Worm (Caenorhabditis elegans) whole organism, young adult: Measurements from ENCODE around the gene set-20.

ENCODE experiments used
- B0019.2 ChIP-seq: fragments of 200-800 bp; sonication (Bioruptor generic); conservative IDR thresholded peaks from 2 replicates; pipeline ENCODE4 v1.3.6; 2022; ENCODE audit warnings: missing genetic modification reagents, missing genetic modification characterization, missing compliant biosample characterization
- C06A6.2 ChIP-seq: fragments of 200-800 bp; sonication (Bioruptor generic); conservative IDR thresholded peaks from 2 replicates; pipeline ENCODE4 v1.3.6; 2022; ENCODE audit warnings: missing genetic modification characterization, missing compliant biosample characterization
- F39B2.1 ChIP-seq: fragments of 200-800 bp; sonication (Bioruptor generic); IDR thresholded peaks from 2 replicates; pipeline ENCODE4 v1.3.6; 2022; ENCODE audit warnings: missing genetic modification reagents, missing genetic modification characterization, missing compliant biosample characterization
- F57A8.1 ChIP-seq: fragments of 200-800 bp; sonication (Bioruptor generic); optimal IDR thresholded peaks from 2 replicates; lab custom pipeline; 2018; ENCODE audit warnings: mild to moderate bottlenecking, missing genetic modification characterization, moderate library complexity, missing compliant biosample characterization
- Y53G8AR.9 ChIP-seq: fragments of 200-800 bp; sonication (Bioruptor generic); conservative IDR thresholded peaks from 2 replicates; pipeline ENCODE4 v1.3.6; 2022; ENCODE audit warnings: missing genetic modification reagents, missing genetic modification characterization, missing compliant biosample characterization
- Y95B8A.8 ChIP-seq: fragments of 200-800 bp; sonication (Bioruptor generic); IDR thresholded peaks from 2 replicates; pipeline ENCODE4 v1.3.6; 2022; ENCODE audit warnings: missing genetic modification reagents, missing genetic modification characterization, missing compliant biosample characterization
- aptf-2 ChIP-seq: fragments of 200-800 bp; sonication (Bioruptor generic); conservative IDR thresholded peaks from 2 replicates; pipeline ENCODE4 v1.3.6; 2022; ENCODE audit warnings: missing genetic modification reagents, missing genetic modification characterization, missing compliant biosample characterization
- cebp-1 ChIP-seq, 2 experiments: fragments of 200-800 bp in 1 of 2; sonication (Bioruptor generic) in 1 of 2; sonication (generic microtip) in 1 of 2; IDR thresholded peaks in 1 of 2; optimal IDR thresholded peaks in 1 of 2; 2 replicates each; pipeline versions ENCODE4 v1.3.6 to Lab custom; 2017 to 2022; ENCODE audit warnings: missing compliant biosample characterization in 2 of 2, missing genetic modification characterization in 2 of 2, mild to moderate bottlenecking in 1 of 2, missing genetic modification reagents in 1 of 2, moderate library complexity in 1 of 2
- cebp-2 ChIP-seq: fragments of 200-800 bp; sonication (Bioruptor generic); IDR thresholded peaks from 2 replicates; pipeline ENCODE4 v1.3.6; 2022; ENCODE audit warnings: missing genetic modification characterization, missing compliant biosample characterization
- ceh-40 ChIP-seq: fragments of 200-800 bp; sonication (Bioruptor generic); IDR thresholded peaks from 2 replicates; pipeline ENCODE4 v1.3.6; 2022; ENCODE audit warnings: missing genetic modification characterization, missing compliant biosample characterization
- ceh-58 ChIP-seq: fragments of 200-800 bp; sonication (Bioruptor generic); IDR thresholded peaks from 2 replicates; pipeline ENCODE4 v1.3.6; 2022; ENCODE audit warnings: missing genetic modification characterization, missing compliant biosample characterization
- dpff-1 ChIP-seq: sonication (generic microtip); optimal IDR thresholded peaks from 2 replicates; lab custom pipeline; 2017; ENCODE audit warnings: mild to moderate bottlenecking, missing genetic modification characterization, missing compliant biosample characterization
- egl-44 ChIP-seq: fragments of 200-800 bp; sonication (Bioruptor generic); IDR thresholded peaks from 2 replicates; pipeline ENCODE4 v1.3.6; 2022; ENCODE audit warnings: missing genetic modification reagents, missing genetic modification characterization, missing compliant biosample characterization
- ekl-4 ChIP-seq: fragments of 200-800 bp; sonication (Bioruptor generic); IDR thresholded peaks from 2 replicates; pipeline ENCODE4 v1.3.6; 2022; ENCODE audit warnings: missing genetic modification reagents, missing genetic modification characterization, missing compliant biosample characterization
- hrde-1 ChIP-seq: sonication (generic microtip); optimal IDR thresholded peaks from 2 replicates; lab custom pipeline; 2016; ENCODE audit warnings: missing genetic modification characterization, mild to moderate bottlenecking, missing compliant biosample characterization, moderate library complexity, missing genotype, missing genetic modification reagents, borderline replicate concordance
- let-607 ChIP-seq, 2 experiments: fragments of 200-800 bp in 1 of 2; sonication (Bioruptor generic) in 1 of 2; sonication (generic microtip) in 1 of 2; optimal IDR thresholded peaks; 2 replicates each; lab custom pipeline; 2016 to 2018; ENCODE audit warnings: mild to moderate bottlenecking in 2 of 2, missing compliant biosample characterization in 2 of 2, missing genetic modification characterization in 2 of 2, moderate library complexity in 2 of 2, missing genotype in 1 of 2
- lin-26 ChIP-seq: fragments of 200-800 bp; sonication (Bioruptor generic); IDR thresholded peaks from 2 replicates; pipeline ENCODE4 v1.3.6; 2022; ENCODE audit warnings: missing genetic modification reagents, missing genetic modification characterization, missing compliant biosample characterization
- lin-35 ChIP-seq, 3 experiments: fragments of 150-350 bp in 2 of 3; sonication (generic microtip) in 1 of 3; optimal IDR thresholded peaks; 2 replicates each; lab custom pipeline; 2014 to 2018; ENCODE audit warnings: missing biosample characterization in 3 of 3, missing genetic modification characterization in 3 of 3, missing genetic modification reagents in 3 of 3
- lin-54 ChIP-seq: fragments of 200-800 bp; sonication (Bioruptor generic); optimal IDR thresholded peaks from 2 replicates; lab custom pipeline; 2018; ENCODE audit warnings: mild to moderate bottlenecking, missing genetic modification characterization, missing compliant biosample characterization
- lsy-27 ChIP-seq: sonication (generic microtip); optimal IDR thresholded peaks from 2 replicates; lab custom pipeline; 2017; ENCODE audit warnings: missing genetic modification characterization, mild to moderate bottlenecking, missing compliant biosample characterization, antibody characterized with exemption, missing genotype, borderline replicate concordance; ENCODE audit not compliant: insufficient read depth
- madf-8 ChIP-seq: fragments of 200-800 bp; sonication (Bioruptor generic); conservative IDR thresholded peaks from 2 replicates; pipeline ENCODE4 v1.3.6; 2022; ENCODE audit warnings: missing genetic modification reagents, missing genetic modification characterization, missing compliant biosample characterization
- mcd-1 ChIP-seq: fragments of 200-800 bp; sonication (Bioruptor generic); IDR thresholded peaks from 2 replicates; pipeline ENCODE4 v1.3.6; 2022; ENCODE audit warnings: missing genetic modification reagents, missing genetic modification characterization, missing compliant biosample characterization
- nfya-1 ChIP-seq: sonication (generic microtip); optimal IDR thresholded peaks from 2 replicates; lab custom pipeline; 2017; ENCODE audit warnings: antibody characterized with exemption, missing compliant biosample characterization, missing genetic modification characterization, borderline replicate concordance; ENCODE audit not compliant: insufficient read depth
- nhr-120 ChIP-seq: fragments of 200-800 bp; sonication (Bioruptor generic); IDR thresholded peaks from 2 replicates; pipeline ENCODE4 v1.3.6; 2022; ENCODE audit warnings: missing genetic modification characterization, missing compliant biosample characterization
- nhr-27 ChIP-seq: fragments of 200-800 bp; sonication (Bioruptor generic); optimal IDR thresholded peaks from 2 replicates; lab custom pipeline; 2018; ENCODE audit warnings: mild to moderate bottlenecking, missing genetic modification characterization, moderate library complexity, missing compliant biosample characterization
- rec-8 ChIP-seq, 2 experiments: sonication (generic microtip); optimal IDR thresholded peaks; 2 replicates each; lab custom pipeline; 2016; ENCODE audit warnings: mild to moderate bottlenecking in 2 of 2, missing genetic modification characterization in 2 of 2, missing genetic modification reagents in 2 of 2, missing genotype in 2 of 2, missing biosample characterization in 1 of 2, missing compliant biosample characterization in 1 of 2, moderate library complexity in 1 of 2
- snpc-4 ChIP-seq, 5 experiments: fragments of 150-350 bp in 1 of 5; sonication (generic microtip) in 4 of 5; optimal IDR thresholded peaks; 2 replicates each; lab custom pipeline; 2014 to 2018; ENCODE audit warnings: missing genetic modification characterization in 5 of 5, missing biosample characterization in 3 of 5, antibody characterized with exemption in 2 of 5, mild to moderate bottlenecking in 2 of 5, missing compliant biosample characterization in 2 of 5, missing genotype in 2 of 5, moderate library complexity in 2 of 5, missing genetic modification reagents in 1 of 5
- tbp1 ChIP-seq: fragments of 200-800 bp; sonication (Bioruptor generic); optimal IDR thresholded peaks from 2 replicates; lab custom pipeline; 2018; ENCODE audit warnings: mild to moderate bottlenecking, missing genetic modification characterization, missing compliant biosample characterization
- zfh-2 ChIP-seq: fragments of 200-800 bp; sonication (Bioruptor generic); conservative IDR thresholded peaks from 2 replicates; pipeline ENCODE4 v1.3.6; 2022; ENCODE audit warnings: missing genetic modification reagents, missing genetic modification characterization, missing compliant biosample characterization
- ztf-25 ChIP-seq: fragments of 200-800 bp; sonication (Bioruptor generic); IDR thresholded peaks from 2 replicates; pipeline ENCODE4 v1.3.6; 2022; ENCODE audit warnings: missing genetic modification reagents, missing genetic modification characterization, missing compliant biosample characterization

set-20 gene

DNA sequence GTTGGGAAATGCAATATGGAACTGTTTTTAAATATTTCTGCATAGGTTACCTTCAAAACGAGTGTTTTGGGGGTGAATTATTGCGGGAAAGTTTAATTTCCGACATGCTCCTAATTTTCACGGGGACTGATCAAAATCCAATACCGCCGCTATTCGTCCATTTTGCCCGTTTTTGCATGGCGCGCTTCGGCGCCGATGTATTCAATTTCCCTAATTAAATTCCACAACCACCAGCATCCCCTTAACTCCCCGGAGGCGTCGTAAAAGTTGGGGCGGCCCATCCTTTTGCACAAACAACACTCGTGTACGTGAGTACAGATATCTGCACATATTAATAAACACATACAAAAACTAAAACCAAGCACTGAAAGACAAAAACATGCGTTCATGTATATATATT, 38.6 kb upstream of the set-20 start:
- TF ChIP-seq cebp-1 (GFP tag; IDR thresholded peaks at IDR 0.05; lab: Robert Waterston, UW) (0 out of 2 replicates have a peak, but pooled peaks have one; percentile 12), cebp-1 (tag; optimal IDR thresholded peaks at IDR 0.05; lab: Kevin White, UChicago) (no peak), nfya-1 (tag; lab: Kevin White, UChicago) (no peak)

DNA sequence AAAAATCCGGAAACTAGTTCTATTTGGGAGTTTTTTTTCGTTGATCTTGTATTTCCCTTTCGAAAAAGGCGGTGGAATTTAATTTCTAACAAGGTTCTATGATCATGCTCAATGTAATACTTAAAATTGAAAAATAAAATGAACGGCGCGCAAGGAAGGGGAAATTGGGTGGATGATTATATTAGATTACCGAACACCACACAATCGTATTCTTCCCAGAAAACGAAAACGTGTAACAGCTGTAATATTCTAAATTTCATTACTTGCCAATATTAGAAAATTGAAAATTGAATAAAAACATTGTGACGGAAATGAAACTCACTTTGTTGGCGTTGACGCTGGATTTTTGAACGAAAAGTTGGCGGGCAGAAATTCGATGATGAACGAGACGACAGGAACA, 37.8 kb upstream of the set-20 start:
- TF ChIP-seq let-607 (tag; optimal IDR thresholded peaks at IDR 0.05; lab: Kevin White, UChicago): no peak
- TF ChIP-seq Y53G8AR.9 (GFP tag; lab: Robert Waterston, UW): no peak
- TF ChIP-seq lin-26: no peak
- TF ChIP-seq rec-8 (tag; optimal IDR thresholded peaks at IDR 0.05; lab: Kevin White, UChicago): no peak

DNA sequence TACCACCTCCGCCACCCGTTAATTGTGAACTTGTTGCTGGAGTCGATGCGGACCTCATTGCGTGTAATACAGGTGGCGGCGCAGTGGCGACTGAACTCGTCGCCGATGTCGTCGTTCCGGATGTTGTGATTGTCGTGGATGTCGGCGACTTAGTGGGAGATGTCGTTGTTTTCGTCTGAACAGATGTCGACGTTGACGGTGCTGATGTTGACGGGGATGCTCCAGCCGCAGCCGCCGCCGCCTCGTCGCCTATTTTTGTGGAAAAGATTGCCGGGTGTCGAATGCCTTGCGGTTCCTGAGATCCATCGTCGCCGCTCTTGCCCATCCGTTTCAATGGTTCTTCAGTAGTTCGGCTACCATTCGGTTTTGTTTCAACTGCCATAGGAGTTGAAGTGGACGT, 35.0 kb upstream of the set-20 start:
- TF ChIP-seq zfh-2 (GFP tag; lab: Robert Waterston, UW) (peak; percentile 78), ceh-40 (0 out of 2 replicates have a peak, but pooled peaks have one; percentile 35), lin-35 (GFP tag; optimal IDR thresholded peaks at IDR 0.05; lab: Kevin White, UChicago) (no peak), C06A6.2 (GFP tag; lab: Robert Waterston, UW) (no peak)

DNA sequence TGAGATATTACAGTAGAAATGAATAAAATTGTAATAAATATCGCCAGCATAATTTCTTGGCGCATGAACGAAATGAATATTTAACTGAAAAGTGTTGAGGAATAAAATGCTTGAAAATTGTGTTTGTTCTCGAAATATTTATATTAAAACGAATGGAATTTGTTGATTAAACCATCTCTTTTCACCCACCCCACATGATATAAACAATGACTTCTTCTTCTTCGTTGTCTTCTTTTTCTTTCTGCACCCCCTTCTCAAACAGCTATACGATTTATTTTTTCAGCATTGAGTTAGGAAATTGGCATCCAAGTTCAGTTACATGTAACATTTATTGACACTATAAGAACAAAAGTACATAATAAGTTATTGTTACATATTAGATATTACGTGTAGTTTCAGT, 34.2 kb upstream of the set-20 start, which contains the start of gene C41G11.1:
Gene C41G11.1 (minus strand): TSS at position 101 of the 400 bp plus-strand sequence.
- TF ChIP-seq snpc-4 (GFP tag; optimal IDR thresholded peaks at IDR 0.05; lab: Kevin White, UChicago) (no peak), snpc-4 (tag; optimal IDR thresholded peaks at IDR 0.05; lab: Kevin White, UChicago) (no peak), cebp-2 (GFP tag; lab: Robert Waterston, UW) (no peak), lin-54 (GFP tag; lab: Kevin White, UChicago) (no peak), F57A8.1 (no peak), aptf-2 (GFP tag; lab: Robert Waterston, UW) (no peak), mcd-1 (GFP tag; lab: Robert Waterston, UW) (no peak), ekl-4 (GFP tag; lab: Robert Waterston, UW) (no peak), B0019.2 (GFP tag; lab: Robert Waterston, UW) (no peak), nhr-120 (GFP tag; lab: Robert Waterston, UW) (no peak), madf-8 (GFP tag; lab: Robert Waterston, UW) (no peak), ceh-58 (no peak), tbp1 (GFP tag; lab: Kevin White, UChicago) (no peak), Y95B8A.8 (GFP tag; lab: Robert Waterston, UW) (no peak), F39B2.1 (GFP tag; lab: Robert Waterston, UW) (no peak)

DNA sequence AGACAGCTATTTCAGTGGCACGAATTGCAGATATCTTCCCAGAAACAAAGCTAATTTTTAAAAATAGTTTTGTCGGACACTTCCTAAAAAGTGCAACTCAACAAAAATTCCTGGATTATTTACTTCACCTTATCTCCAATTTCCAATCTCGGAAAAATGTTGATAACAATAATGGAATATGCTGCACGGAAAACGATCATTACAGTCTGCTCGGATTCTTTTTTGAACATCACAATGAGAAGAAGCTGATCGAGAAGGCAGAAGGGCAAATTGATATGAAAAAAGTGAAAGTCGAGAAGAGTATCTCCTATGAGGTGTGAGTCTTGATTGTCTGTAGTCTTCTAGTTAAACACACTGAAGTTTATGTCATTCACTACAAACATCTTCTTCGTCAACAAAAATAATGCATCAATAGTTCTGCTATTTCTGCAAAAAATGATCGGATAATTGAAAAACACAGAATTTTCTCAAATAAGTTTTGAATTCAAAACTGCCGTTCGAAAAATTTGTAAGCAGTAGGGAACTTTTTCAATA, 29.9 kb upstream of the set-20 start:
- no peak for TF ChIP-seq nhr-27
- TF ChIP-seq hrde-1: no peak
- TF ChIP-seq lsy-27 (tag; lab: Kevin White, UChicago): no peak
- TF ChIP-seq egl-44 (GFP tag; lab: Robert Waterston, UW): no peak
- TF ChIP-seq ztf-25 (GFP tag; lab: Robert Waterston, UW): no peak
- TF ChIP-seq snpc-4 (GFP tag; optimal IDR thresholded peaks at IDR 0.05; lab: Kevin White, UChicago): no peak
- TF ChIP-seq snpc-4 (tag; optimal IDR thresholded peaks at IDR 0.05; lab: Kevin White, UChicago): no peak
- TF ChIP-seq dpff-1 (tag; lab: Kevin White, UChicago): no peak
